Worm (Caenorhabditis elegans) whole organism, L3 larva: ENCODE results near the gene C45G9.4.

Source experiments
- ZK546.5 ChIP-seq: sonication (generic microtip); optimal IDR thresholded peaks from 2 replicates; lab custom pipeline; 2017; ENCODE audit warnings: missing biosample characterization, missing genetic modification characterization
- fos-1 ChIP-seq: fragments of 150-350 bp; optimal IDR thresholded peaks from 2 replicates; lab custom pipeline; 2014; ENCODE audit warnings: missing biosample characterization, missing genetic modification characterization
- snpc-4 ChIP-seq: fragments of 150-350 bp; optimal IDR thresholded peaks from 2 replicates; lab custom pipeline; 2014; ENCODE audit warnings: missing biosample characterization, missing genetic modification characterization

- TF ChIP-seq ZK546.5 (tag; lab: Kevin White, UChicago) (no peak), fos-1 (tag; lab: Kevin White, UChicago) (no peak), snpc-4 (tag; lab: Kevin White, UChicago) (no peak)
Observed at ce11 chrIII:5020924-5021323, 41.6 kb upstream of the C45G9.4 start, which contains the start of gene mdt-11.
